Fruit fly (Drosophila melanogaster) whole organism, embryonic: ENCODE data around the gene CG4424.

Experiments
- Ada2b ChIP-seq: fragments of 200-800 bp; sonication (Bioruptor generic); IDR thresholded peaks from 2 replicates; pipeline ENCODE4 v1.3.6; 2022; ENCODE audit warnings: missing biosample characterization, missing genetic modification characterization
- B-H2 ChIP-seq: fragments of 200-800 bp; sonication (Bioruptor generic); optimal IDR thresholded peaks from 2 replicates; lab custom pipeline; 2018; ENCODE audit warnings: missing biosample characterization, mild to moderate bottlenecking, missing genetic modification characterization
- CG10267 ChIP-seq: fragments of 200-800 bp; sonication (Bioruptor generic); optimal IDR thresholded peaks from 2 replicates; lab custom pipeline; 2018; ENCODE audit warnings: missing biosample characterization, mild to moderate bottlenecking, missing genetic modification characterization, moderate library complexity
- CG10565 ChIP-seq: fragments of 200-800 bp; sonication (Bioruptor generic); optimal IDR thresholded peaks from 3 replicates; lab custom pipeline; 2016; ENCODE audit warnings: missing biosample characterization, mild to moderate bottlenecking, missing genetic modification characterization
- CG12299 ChIP-seq: fragments of 200-800 bp; sonication (Bioruptor generic); optimal IDR thresholded peaks from 2 replicates; lab custom pipeline; 2018; ENCODE audit warnings: missing biosample characterization, mild to moderate bottlenecking, missing genetic modification characterization
- CG12942 ChIP-seq: fragments of 200-800 bp; sonication (Bioruptor generic); optimal IDR thresholded peaks from 3 replicates; lab custom pipeline; 2016; ENCODE audit warnings: missing biosample characterization, missing genetic modification characterization
- CG13894 ChIP-seq: fragments of 200-800 bp; sonication (Bioruptor generic); optimal IDR thresholded peaks from 3 replicates; lab custom pipeline; 2018; ENCODE audit warnings: missing biosample characterization, mild to moderate bottlenecking, missing genetic modification characterization, moderate library complexity
- CG14441 ChIP-seq: fragments of 200-800 bp; sonication (Bioruptor generic); IDR thresholded peaks from 2 replicates; pipeline ENCODE4 v1.3.6; 2022; ENCODE audit warnings: missing biosample characterization, missing genetic modification characterization
- CG17328 ChIP-seq: fragments of 200-800 bp; sonication (Bioruptor generic); IDR thresholded peaks from 2 replicates; pipeline ENCODE4 v1.3.6; 2022; ENCODE audit warnings: missing biosample characterization, missing genetic modification characterization
- CG17912 ChIP-seq: fragments of 200-800 bp; sonication (Bioruptor generic); optimal IDR thresholded peaks from 2 replicates; lab custom pipeline; 2018; ENCODE audit warnings: missing biosample characterization, mild to moderate bottlenecking, missing genetic modification characterization
- CG18011 ChIP-seq: fragments of 200-800 bp; sonication (Bioruptor generic); optimal IDR thresholded peaks from 2 replicates; lab custom pipeline; 2017; ENCODE audit warnings: missing biosample characterization, missing genetic modification characterization, mild to moderate bottlenecking, moderate library complexity, missing genotype
- CG18476 ChIP-seq: fragments of 200-800 bp; sonication (Bioruptor generic); optimal IDR thresholded peaks from 2 replicates; lab custom pipeline; 2016; ENCODE audit warnings: missing biosample characterization, mild to moderate bottlenecking, missing genetic modification characterization
- CG2116 ChIP-seq: fragments of 200-800 bp; sonication (Bioruptor generic); optimal IDR thresholded peaks from 3 replicates; lab custom pipeline; 2018; ENCODE audit warnings: missing biosample characterization, mild to moderate bottlenecking, missing genetic modification characterization
- CG4328 ChIP-seq: fragments of 200-800 bp; sonication (Bioruptor generic); optimal IDR thresholded peaks from 3 replicates; lab custom pipeline; 2017; ENCODE audit warnings: missing biosample characterization, missing genetic modification reagents, missing genetic modification characterization
- CG4707 ChIP-seq: fragments of 200-800 bp; sonication (Bioruptor generic); optimal IDR thresholded peaks from 2 replicates; lab custom pipeline; 2018; ENCODE audit warnings: missing biosample characterization, mild to moderate bottlenecking, missing genetic modification characterization, moderate library complexity
- CG4820 ChIP-seq: fragments of 200-800 bp; sonication (Bioruptor generic); optimal IDR thresholded peaks from 3 replicates; lab custom pipeline; 2016; ENCODE audit warnings: missing biosample characterization, missing genetic modification characterization
- CG5180 ChIP-seq: fragments of 200-800 bp; sonication (Bioruptor generic); optimal IDR thresholded peaks from 3 replicates; lab custom pipeline; 2017; ENCODE audit warnings: missing biosample characterization, missing genetic modification characterization, mild to moderate bottlenecking, moderate library complexity, missing genetic modification reagents
- CG7372 ChIP-seq: fragments of 200-800 bp; sonication (Bioruptor generic); IDR thresholded peaks from 2 replicates; pipeline ENCODE4 v1.3.6; 2022; ENCODE audit warnings: missing biosample characterization, missing genetic modification characterization
- CG8290 ChIP-seq, 3 experiments: fragments of 200-800 bp; sonication (Bioruptor generic); optimal IDR thresholded peaks; 2 replicates each; lab custom pipeline; 2016 to 2019; ENCODE audit warnings: missing biosample characterization in 3 of 3, missing genetic modification characterization in 3 of 3, mild to moderate bottlenecking in 2 of 3, moderate library complexity in 1 of 3
- CG8388 ChIP-seq: fragments of 200-800 bp; sonication (Bioruptor generic); optimal IDR thresholded peaks from 2 replicates; lab custom pipeline; 2019; ENCODE audit warnings: missing biosample characterization, mild to moderate bottlenecking, missing genetic modification characterization, moderate library complexity
- CrebB ChIP-seq: fragments of 200-800 bp; sonication (Bioruptor generic); optimal IDR thresholded peaks from 3 replicates; lab custom pipeline; 2018; ENCODE audit warnings: missing biosample characterization, mild to moderate bottlenecking, missing genetic modification characterization
- Dfd ChIP-seq, 2 experiments: fragments of >200 bp; optimal IDR thresholded peaks; 2 replicates each; lab custom pipeline; 2017; ENCODE audit warnings: missing biosample characterization in 2 of 2, missing genetic modification characterization in 2 of 2
- Doc3 ChIP-seq: fragments of 200-800 bp; sonication (Bioruptor generic); IDR thresholded peaks from 3 replicates; pipeline ENCODE4 v1.3.6; 2022; ENCODE audit warnings: missing biosample characterization, missing genetic modification characterization; ENCODE audit not compliant: partially characterized antibody
- ERR ChIP-seq: fragments of 200-800 bp; sonication (Bioruptor generic); optimal IDR thresholded peaks from 2 replicates; lab custom pipeline; 2016; ENCODE audit warnings: missing biosample characterization, missing genetic modification characterization
- Gug ChIP-seq: fragments of 200-800 bp; sonication (Bioruptor generic); IDR thresholded peaks from 4 replicates; pipeline ENCODE4 v1.3.6; 2022; ENCODE audit warnings: missing biosample characterization, missing genetic modification characterization
- Max ChIP-seq: fragments of 200-800 bp; sonication (Bioruptor generic); optimal IDR thresholded peaks from 2 replicates; lab custom pipeline; 2016; ENCODE audit warnings: missing biosample characterization, mild to moderate bottlenecking, missing genetic modification characterization
- Myb ChIP-seq: fragments of 200-800 bp; sonication (Bioruptor generic); optimal IDR thresholded peaks from 2 replicates; lab custom pipeline; 2016; ENCODE audit warnings: missing biosample characterization, missing genetic modification characterization
- Poxn ChIP-seq: fragments of 200-800 bp; sonication (Bioruptor generic); IDR thresholded peaks from 2 replicates; pipeline ENCODE4 v1.3.6; 2022; ENCODE audit warnings: missing biosample characterization, missing genetic modification characterization
- Ptx1 ChIP-seq: fragments of 200-800 bp; sonication (Bioruptor generic); IDR thresholded peaks from 2 replicates; pipeline ENCODE4 v1.3.6; 2022; ENCODE audit warnings: missing biosample characterization, missing genetic modification characterization
- Ravus ChIP-seq: fragments of 200-800 bp; sonication (Bioruptor generic); IDR thresholded peaks from 2 replicates; pipeline ENCODE4 v1.3.6; 2022; ENCODE audit warnings: missing biosample characterization, missing genetic modification characterization
- Sry-β ChIP-seq: fragments of 200-800 bp; sonication (Bioruptor generic); optimal IDR thresholded peaks from 2 replicates; lab custom pipeline; 2018; ENCODE audit warnings: missing biosample characterization, mild to moderate bottlenecking, missing genetic modification characterization, moderate library complexity
- Tbp ChIP-seq: fragments of >200 bp; optimal IDR thresholded peaks from 2 replicates; lab custom pipeline; 2018; ENCODE audit warnings: missing biosample characterization, missing genetic modification characterization
- cg ChIP-seq: fragments of 200-800 bp; sonication (Bioruptor generic); optimal IDR thresholded peaks from 3 replicates; lab custom pipeline; 2019; ENCODE audit warnings: missing biosample characterization, mild to moderate bottlenecking, missing genetic modification characterization, moderate library complexity
- danr ChIP-seq: fragments of 200-800 bp; sonication (Bioruptor generic); IDR thresholded peaks from 2 replicates; pipeline ENCODE4 v1.3.6; 2022; ENCODE audit warnings: missing biosample characterization, missing genetic modification characterization
- esg ChIP-seq: fragments of 200-800 bp; sonication (Bioruptor generic); conservative IDR thresholded peaks from 2 replicates; pipeline ENCODE4 v1.3.6; 2022; ENCODE audit warnings: missing biosample characterization, missing genetic modification characterization
- hkb ChIP-seq, 2 experiments: fragments of 200-800 bp in 1 of 2; fragments of >200 bp in 1 of 2; sonication (Bioruptor generic) in 1 of 2; IDR thresholded peaks in 1 of 2; optimal IDR thresholded peaks in 1 of 2; 2 replicates each; pipeline versions ENCODE4 v1.3.6 to Lab custom; 2017 to 2022; ENCODE audit warnings: missing biosample characterization in 1 of 2, missing genetic modification characterization in 1 of 2
- inv ChIP-seq: fragments of 200-800 bp; sonication (Bioruptor generic); IDR thresholded peaks from 2 replicates; pipeline ENCODE4 v1.3.6; 2022; ENCODE audit warnings: missing biosample characterization, missing genetic modification characterization; ENCODE audit not compliant: partially characterized antibody
- jigr1 ChIP-seq: fragments of 200-800 bp; sonication (Bioruptor generic); IDR thresholded peaks from 3 replicates; pipeline ENCODE4 v1.3.6; 2022; ENCODE audit warnings: missing biosample characterization, missing genetic modification characterization
- luna ChIP-seq: fragments of 200-800 bp; sonication (Bioruptor generic); optimal IDR thresholded peaks from 2 replicates; lab custom pipeline; 2016; ENCODE audit warnings: missing biosample characterization, missing genetic modification characterization
- mam ChIP-seq: fragments of 200-800 bp; sonication (Bioruptor generic); optimal IDR thresholded peaks from 3 replicates; lab custom pipeline; 2016; ENCODE audit warnings: missing biosample characterization, missing genetic modification characterization
- pnt ChIP-seq: fragments of 200-800 bp; sonication (Bioruptor generic); optimal IDR thresholded peaks from 3 replicates; lab custom pipeline; 2016; ENCODE audit warnings: missing biosample characterization, missing genetic modification characterization
- pros ChIP-seq: fragments of 200-800 bp; sonication (Bioruptor generic); optimal IDR thresholded peaks from 3 replicates; lab custom pipeline; 2019; ENCODE audit warnings: missing biosample characterization, mild to moderate bottlenecking, missing genetic modification characterization, moderate library complexity
- ranshi ChIP-seq: fragments of 200-800 bp; sonication (Bioruptor generic); IDR thresholded peaks from 2 replicates; pipeline ENCODE4 v1.3.6; 2022; ENCODE audit warnings: missing biosample characterization, missing genetic modification characterization
- sisA ChIP-seq: fragments of 200-800 bp; sonication (Bioruptor generic); IDR thresholded peaks from 2 replicates; pipeline ENCODE4 v1.3.6; 2022; ENCODE audit warnings: missing biosample characterization, missing genetic modification characterization
- slp2 ChIP-seq: fragments of 200-800 bp; sonication (Bioruptor generic); optimal IDR thresholded peaks from 2 replicates; lab custom pipeline; 2016; ENCODE audit warnings: missing biosample characterization, missing genetic modification characterization
- ssp ChIP-seq: fragments of 200-800 bp; sonication (Bioruptor generic); IDR thresholded peaks from 2 replicates; pipeline ENCODE4 v1.3.6; 2022; ENCODE audit warnings: missing biosample characterization, missing genetic modification characterization
- sug ChIP-seq: fragments of 200-800 bp; optimal IDR thresholded peaks from 2 replicates; lab custom pipeline; 2019; ENCODE audit warnings: missing biosample characterization, mild to moderate bottlenecking, missing genetic modification characterization, moderate library complexity
- tio ChIP-seq: fragments of 200-800 bp; sonication (Bioruptor generic); optimal IDR thresholded peaks from 2 replicates; lab custom pipeline; 2017; ENCODE audit warnings: missing biosample characterization, missing genetic modification characterization, inconsistent platforms
- trh ChIP-seq: fragments of 200-800 bp; sonication (Bioruptor generic); optimal IDR thresholded peaks from 2 replicates; lab custom pipeline; 2016; ENCODE audit warnings: missing biosample characterization, missing genetic modification characterization

Gene CG4424

dm6 chr3R:20021152-20021769 lies 6.6 kb downstream of the CG4424 start, which contains the start of the genes PIG-L and psidin (continued):
- TF ChIP-seq CG17328 (GFP tag; lab: Robert Waterston, UW) (peak; percentile 49), CG4820 (GFP tag; lab: Kevin White, UChicago) (peak; percentile 67), CG5180 (GFP tag; lab: Kevin White, UChicago) (no peak), CrebB (tag; lab: Kevin White, UChicago) (peak; percentile 53), trh (GFP tag; lab: Kevin White, UChicago) (peak; percentile 50), inv (GFP tag; lab: Robert Waterston, UW) (peak; percentile 87), luna (GFP tag; lab: Kevin White, UChicago) (peak; percentile 62), pros (GFP tag; lab: Kevin White, UChicago) (no peak), Max (GFP tag; lab: Kevin White, UChicago) (peak; percentile 57), ssp (GFP tag; lab: Robert Waterston, UW) (peak; percentile 71), CG4707 (GFP tag; lab: Kevin White, UChicago) (no peak), Dfd (GFP tag; optimal IDR thresholded peaks at IDR 0.05; lab: Kevin White, UChicago) (no peak), CG8388 (peak; percentile 76), CG12299 (peak; percentile 73), pnt (GFP tag; lab: Kevin White, UChicago) (peak; percentile 54), hkb (optimal IDR thresholded peaks at IDR 0.05; lab: Kevin White, UChicago) (no peak), hkb (GFP tag; IDR thresholded peaks at IDR 0.05; lab: Robert Waterston, UW) (peak; percentile 61; the same call in 1 of the 2 replicates), CG2116 (GFP tag; lab: Kevin White, UChicago) (peak; percentile 68), CG4328 (peak; percentile 45), CG10267 (tag; lab: Kevin White, UChicago) (peak; percentile 63), ranshi (peak; percentile 46; the same call in 1 of the 2 replicates), Poxn (GFP tag; lab: Robert Waterston, UW) (no peak), jigr1 (peak; percentile 73; the same call in 2 of the 3 replicates), CG13894 (tag; lab: Kevin White, UChicago) (no peak), Sry-β (GFP tag; lab: Kevin White, UChicago) (peak; percentile 53), mam (GFP tag; lab: Kevin White, UChicago) (peak; percentile 79), cg (GFP tag; lab: Kevin White, UChicago) (no peak), Gug (GFP tag; lab: Robert Waterston, UW) (peak; percentile 63; the same call in 2 of the 4 replicates), ERR (GFP tag; lab: Kevin White, UChicago) (peak; percentile 11), slp2 (GFP tag; lab: Kevin White, UChicago) (peak; percentile 77), tio (GFP tag; lab: Kevin White, UChicago) (peak; percentile 89), CG12942 (GFP tag; lab: Kevin White, UChicago) (peak; percentile 80), danr (GFP tag; lab: Robert Waterston, UW) (no peak; the same call in 1 of the 2 replicates), sisA (GFP tag; lab: Robert Waterston, UW) (peak; percentile 64), Ada2b (GFP tag; lab: Robert Waterston, UW) (peak; percentile 53), CG7372 (GFP tag; lab: Robert Waterston, UW) (peak; percentile 39), CG17912 (GFP tag; lab: Kevin White, UChicago) (no peak), Tbp (GFP tag; lab: Kevin White, UChicago) (no peak), esg (GFP tag; lab: Robert Waterston, UW) (peak; percentile 67), Ptx1 (GFP tag; lab: Robert Waterston, UW) (peak; percentile 88), sug (tag; lab: Kevin White, UChicago) (peak; percentile 80), CG18476 (GFP tag; lab: Kevin White, UChicago) (peak; percentile 24), CG18011 (GFP tag; lab: Kevin White, UChicago) (peak; percentile 2), Ravus (GFP tag; lab: Robert Waterston, UW) (peak; percentile 11; the same call in 1 of the 2 replicates), CG10565 (GFP tag; lab: Kevin White, UChicago) (no peak), Myb (GFP tag; lab: Kevin White, UChicago) (peak; percentile 49), CG8290 (GFP tag; optimal IDR thresholded peaks at IDR 0.05; lab: Kevin White, UChicago) (peak; percentile 66), CG8290 (tag; optimal IDR thresholded peaks at IDR 0.05; lab: Kevin White, UChicago) (no peak), B-H2 (peak; percentile 80), CG14441 (peak; percentile 72), Doc3 (peak; percentile 97)
